Fruit fly (Drosophila melanogaster): Measurements from ENCODE around the gene CG34377.

Gene CG34377

DNA sequence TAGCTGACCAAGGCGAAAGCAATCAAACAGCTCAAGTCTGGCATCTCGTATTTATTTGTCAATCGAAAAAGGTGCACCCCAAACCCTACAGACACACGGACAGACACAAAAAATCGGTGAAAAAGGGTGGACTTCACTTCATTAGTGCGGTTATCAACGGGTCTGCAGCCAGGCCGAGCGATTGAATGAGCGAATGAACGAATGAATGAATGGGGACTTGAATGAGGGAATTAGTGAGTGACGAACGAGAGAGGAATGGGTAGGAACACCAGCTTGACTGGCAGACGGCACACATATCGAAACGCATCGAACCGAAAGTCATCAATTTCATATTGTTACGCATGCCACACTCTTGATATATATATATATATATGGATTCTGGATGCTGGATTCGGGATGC, 35.6 kb downstream of the CG34377 start:
- TF ChIP-seq h (optimal IDR thresholded peaks at IDR 0.05) (no peak), insv (optimal IDR thresholded peaks at IDR 0.05) (no peak), ttk (optimal IDR thresholded peaks at IDR 0.05) (no peak), Myc (optimal IDR thresholded peaks at IDR 0.05) (no peak), Sin3A (optimal IDR thresholded peaks at IDR 0.05) (no peak), psq (optimal IDR thresholded peaks at IDR 0.05) (no peak)

DNA sequence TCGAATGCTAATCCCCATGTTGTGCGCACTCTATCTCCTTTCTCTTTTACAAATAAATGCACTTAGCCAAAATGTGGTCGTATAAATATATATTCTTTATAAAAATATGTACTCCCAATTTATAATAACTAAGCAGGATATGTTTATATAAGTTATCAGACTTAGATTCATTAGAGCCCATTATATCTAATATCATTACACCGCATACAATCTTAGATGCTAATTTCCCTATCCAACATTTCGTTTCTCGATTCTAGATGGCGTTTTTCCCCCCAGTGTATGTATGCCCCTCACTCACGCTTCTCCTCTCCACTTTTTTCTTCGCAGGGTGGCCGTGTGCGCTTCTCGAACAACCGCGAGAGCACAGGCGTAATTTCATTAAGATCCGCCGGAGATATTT, 36.4 kb downstream of the CG34377 start:
- TF ChIP-seq psq (optimal IDR thresholded peaks at IDR 0.05) (no peak), Myc (optimal IDR thresholded peaks at IDR 0.05) (no peak), ttk (optimal IDR thresholded peaks at IDR 0.05) (no peak), Sin3A (optimal IDR thresholded peaks at IDR 0.05) (no peak), h (optimal IDR thresholded peaks at IDR 0.05) (no peak), insv (optimal IDR thresholded peaks at IDR 0.05) (no peak)

DNA sequence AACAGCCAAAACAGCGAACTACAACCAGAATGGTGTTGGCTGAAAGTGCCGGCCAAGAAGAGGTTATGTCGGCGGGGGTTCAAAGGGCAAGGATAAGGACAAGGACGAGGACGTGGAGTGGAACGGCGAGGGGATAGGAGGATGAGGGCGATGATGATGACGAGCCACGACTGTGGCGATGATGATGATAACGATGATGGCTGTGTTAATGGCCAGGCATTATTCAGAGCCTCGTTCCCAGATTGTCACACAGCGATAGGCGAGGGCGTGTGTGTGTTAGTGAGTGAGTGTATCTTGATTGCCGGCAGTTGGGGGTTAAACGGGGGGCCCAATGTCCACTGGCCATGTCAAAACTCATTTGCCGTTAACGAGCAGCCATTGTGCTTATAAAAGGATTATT, 50.9 kb downstream of the CG34377 start:
- no peak for TF ChIP-seq ttk (optimal IDR thresholded peaks at IDR 0.05)
- TF ChIP-seq h (optimal IDR thresholded peaks at IDR 0.05): no peak
- TF ChIP-seq insv (optimal IDR thresholded peaks at IDR 0.05): no peak
- no peak for TF ChIP-seq Myc (optimal IDR thresholded peaks at IDR 0.05)
- no peak for TF ChIP-seq Sin3A (optimal IDR thresholded peaks at IDR 0.05)
- TF ChIP-seq psq (optimal IDR thresholded peaks at IDR 0.05): no peak

DNA sequence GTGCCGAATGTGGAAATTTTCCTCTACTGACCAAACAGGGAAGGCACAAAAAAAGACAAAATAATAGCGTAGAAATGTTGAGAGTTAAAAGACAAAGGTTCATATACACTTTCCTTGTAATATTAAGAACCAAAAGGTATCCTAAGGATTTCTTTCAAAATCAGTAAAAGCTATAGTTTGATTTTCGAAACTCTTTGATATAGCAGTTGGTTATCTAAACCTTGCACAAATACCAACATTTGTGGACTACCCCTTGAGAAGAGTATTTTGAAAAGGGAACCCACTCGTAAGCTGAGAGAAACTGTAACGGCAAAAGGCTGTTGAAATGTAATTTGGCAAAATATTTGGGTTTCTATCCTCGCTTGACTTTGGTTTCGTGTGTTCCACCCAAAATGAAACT, 54.1 kb downstream of the CG34377 start:
- TF ChIP-seq ttk (optimal IDR thresholded peaks at IDR 0.05) (no peak), Sin3A (optimal IDR thresholded peaks at IDR 0.05) (no peak), psq (optimal IDR thresholded peaks at IDR 0.05) (no peak), insv (optimal IDR thresholded peaks at IDR 0.05) (no peak), h (optimal IDR thresholded peaks at IDR 0.05) (no peak), Myc (optimal IDR thresholded peaks at IDR 0.05) (no peak)

DNA sequence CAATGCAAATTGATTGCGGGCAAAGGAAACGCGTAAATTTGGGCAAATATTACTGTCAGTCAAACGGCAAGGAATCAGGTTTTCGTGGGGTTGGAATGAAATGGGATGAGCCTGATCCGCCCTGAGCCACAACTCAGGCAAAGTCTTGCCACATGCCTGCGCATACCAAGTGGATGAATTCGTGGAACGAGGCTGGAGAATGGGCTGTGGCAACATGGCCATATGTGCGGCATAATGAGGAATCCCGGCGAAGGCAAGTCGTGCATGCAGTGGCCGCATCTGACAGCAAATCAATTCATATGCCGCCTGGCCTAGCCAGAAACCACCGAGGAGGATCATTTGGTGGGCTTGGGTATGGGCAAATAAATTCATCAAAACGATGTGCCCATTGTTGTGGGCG, 55.0 kb downstream of the CG34377 start:
- TF ChIP-seq psq (optimal IDR thresholded peaks at IDR 0.05) (no peak), insv (optimal IDR thresholded peaks at IDR 0.05) (no peak), Sin3A (optimal IDR thresholded peaks at IDR 0.05) (no peak), Myc (optimal IDR thresholded peaks at IDR 0.05) (no peak), h (optimal IDR thresholded peaks at IDR 0.05) (no peak), ttk (optimal IDR thresholded peaks at IDR 0.05) (no peak)

DNA sequence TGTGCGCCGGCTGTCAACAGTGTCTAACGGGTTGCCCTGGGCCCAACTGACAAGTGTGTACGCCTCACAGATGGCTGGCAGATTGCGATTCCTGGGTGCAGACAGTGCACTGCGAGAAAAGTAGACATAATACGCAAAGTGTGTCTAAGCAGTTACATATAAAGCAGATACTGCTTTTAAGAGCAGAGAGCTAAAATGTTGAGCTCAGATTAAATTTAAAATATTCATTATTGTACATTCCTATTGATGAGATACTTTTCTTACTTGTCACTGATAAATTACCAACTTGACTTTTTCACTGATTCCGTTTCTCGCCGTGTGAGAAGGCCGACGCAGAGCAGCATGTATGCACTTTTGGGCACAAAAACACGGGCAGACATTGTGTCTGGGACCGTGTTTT, 56.6 kb downstream of the CG34377 start:
- TF ChIP-seq Sin3A (optimal IDR thresholded peaks at IDR 0.05) (no peak), psq (optimal IDR thresholded peaks at IDR 0.05) (no peak), h (optimal IDR thresholded peaks at IDR 0.05) (no peak), Myc (optimal IDR thresholded peaks at IDR 0.05) (no peak), insv (optimal IDR thresholded peaks at IDR 0.05) (no peak)

DNA sequence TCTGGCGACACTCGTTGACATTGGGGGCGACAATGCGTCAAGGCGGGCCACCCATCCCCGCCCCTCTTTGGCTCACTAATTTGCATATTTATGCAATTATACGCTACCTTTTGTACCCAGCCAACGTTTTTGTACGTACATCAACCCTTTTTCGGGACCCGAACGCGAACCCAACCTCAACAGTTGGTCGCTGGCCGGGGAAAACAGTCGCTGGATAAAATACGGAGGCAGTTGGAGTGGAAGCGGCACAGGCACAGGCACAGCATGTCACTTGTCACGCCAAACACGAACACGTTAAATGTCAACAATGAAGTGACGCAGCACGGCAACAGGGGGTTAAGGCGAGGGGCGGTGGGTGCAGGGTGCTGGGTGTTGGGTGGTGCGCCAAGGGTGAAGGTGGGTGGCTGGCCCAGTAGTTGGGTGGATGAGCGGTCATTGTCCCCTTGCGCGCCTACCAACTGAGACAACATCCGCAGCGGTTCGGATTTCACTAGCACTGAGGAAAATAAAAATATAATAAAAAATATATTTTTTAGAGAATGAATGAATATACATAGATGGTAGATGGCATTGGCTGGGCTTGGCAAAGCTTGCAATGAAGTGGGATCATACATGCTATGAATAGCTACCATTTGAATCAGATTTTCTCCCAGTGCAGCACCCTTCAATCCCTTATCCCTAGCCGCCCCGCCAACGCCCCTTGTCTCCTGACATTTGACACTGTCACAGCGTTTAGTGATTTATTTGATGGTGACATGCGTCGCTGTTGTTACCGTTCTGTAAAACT, 63.0 kb downstream of the CG34377 start:
- TF ChIP-seq ttk (optimal IDR thresholded peaks at IDR 0.05) (no peak), Sin3A (optimal IDR thresholded peaks at IDR 0.05) (no peak)

DNA sequence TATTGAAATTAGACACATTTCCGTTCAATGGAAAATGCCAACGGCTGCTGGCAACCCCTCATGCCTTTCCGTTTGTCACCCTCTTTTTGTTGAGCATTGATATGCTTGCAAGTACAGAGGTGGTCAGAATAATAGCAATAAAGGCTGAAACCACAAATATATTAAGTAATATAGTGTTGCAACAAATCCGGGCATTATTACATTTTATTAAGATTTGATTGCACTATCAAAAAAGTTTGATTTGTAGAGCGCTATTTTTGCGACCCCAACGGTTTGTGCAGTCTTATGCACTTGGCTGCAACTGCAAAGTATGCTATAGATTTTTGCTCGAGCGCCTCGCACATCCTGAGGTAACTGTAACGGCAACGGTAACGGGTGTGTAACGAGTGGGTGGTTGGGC, 63.7 kb downstream of the CG34377 start:
- TF ChIP-seq Myc (optimal IDR thresholded peaks at IDR 0.05): no peak
- no peak for TF ChIP-seq insv (optimal IDR thresholded peaks at IDR 0.05)
- no peak for TF ChIP-seq psq (optimal IDR thresholded peaks at IDR 0.05)
- TF ChIP-seq h (optimal IDR thresholded peaks at IDR 0.05): no peak
- TF ChIP-seq Sin3A (optimal IDR thresholded peaks at IDR 0.05): no peak
- TF ChIP-seq ttk (optimal IDR thresholded peaks at IDR 0.05): no peak

All from Kc167 (cell line).